Worm (Caenorhabditis elegans): Measurements from ENCODE around the gene C17C3.1.

C17C3.1 gene

DNA sequence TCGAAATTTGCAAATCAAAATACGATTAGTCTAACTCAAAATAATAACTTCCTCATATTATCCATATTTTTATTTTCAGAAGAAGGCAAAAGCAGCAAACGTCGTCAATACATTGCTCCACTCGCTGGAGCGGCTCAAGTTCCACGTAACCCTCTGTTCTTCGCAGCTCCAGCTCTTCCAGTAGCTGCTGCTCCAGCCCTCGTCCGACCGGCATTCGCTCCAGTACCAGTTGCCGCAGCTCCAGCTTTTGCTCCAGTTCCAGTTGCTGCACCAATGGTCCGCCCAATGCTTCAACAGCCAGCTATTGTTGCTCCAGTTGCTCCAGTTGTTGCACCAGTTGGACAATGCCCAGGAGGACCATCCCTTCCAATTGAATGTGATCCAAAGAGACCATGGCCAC is 8.3 kb downstream of the C17C3.1 start:
- TF ChIP-seq ceh-14 (tag; optimal IDR thresholded peaks at IDR 0.05) (no peak), unc-42 (tag; optimal IDR thresholded peaks at IDR 0.05) (no peak), gmeb-2 (tag; optimal IDR thresholded peaks at IDR 0.05) (no peak), fax-1 (tag; optimal IDR thresholded peaks at IDR 0.05) (no peak), C38D4.7 (GFP tag; optimal IDR thresholded peaks at IDR 0.05) (no peak), hlh-13 (GFP tag; optimal IDR thresholded peaks at IDR 0.05) (no peak), npax-4 (tag; optimal IDR thresholded peaks at IDR 0.05) (no peak), odd-2 (tag; optimal IDR thresholded peaks at IDR 0.05) (no peak), elt-2 (tag; optimal IDR thresholded peaks at IDR 0.05) (no peak), mec-3 (tag; optimal IDR thresholded peaks at IDR 0.05; ENCODE audit: borderline replicate concordance) (no peak), pqm-1 (tag; optimal IDR thresholded peaks at IDR 0.05) (no peak), ttx-3 (tag; optimal IDR thresholded peaks at IDR 0.05) (no peak), syd-9 (tag; optimal IDR thresholded peaks at IDR 0.05) (no peak), tbx-7 (tag; optimal IDR thresholded peaks at IDR 0.05) (no peak)

DNA sequence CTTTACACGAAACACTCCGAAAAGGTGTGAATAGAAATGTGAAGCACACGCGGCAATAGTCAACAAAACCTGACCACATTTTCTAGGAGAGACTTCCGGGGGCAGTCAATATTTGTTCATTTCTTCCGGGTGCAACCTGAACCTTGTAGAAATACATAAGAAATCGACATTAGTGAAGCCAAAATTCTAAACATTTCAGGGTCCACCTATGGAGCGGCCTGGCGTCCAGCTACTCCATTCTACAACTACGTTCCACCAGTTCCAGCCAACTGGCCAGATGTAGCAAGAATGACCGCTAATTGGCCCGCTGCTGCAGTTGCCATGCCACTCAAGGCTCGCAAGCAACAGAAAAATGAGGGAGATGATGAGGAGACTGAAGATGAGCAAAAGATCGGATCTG is 8.9 kb downstream of the C17C3.1 start:
- TF ChIP-seq pag-3 (tag; optimal IDR thresholded peaks at IDR 0.05; ENCODE audit: borderline replicate concordance), result no peak

DNA sequence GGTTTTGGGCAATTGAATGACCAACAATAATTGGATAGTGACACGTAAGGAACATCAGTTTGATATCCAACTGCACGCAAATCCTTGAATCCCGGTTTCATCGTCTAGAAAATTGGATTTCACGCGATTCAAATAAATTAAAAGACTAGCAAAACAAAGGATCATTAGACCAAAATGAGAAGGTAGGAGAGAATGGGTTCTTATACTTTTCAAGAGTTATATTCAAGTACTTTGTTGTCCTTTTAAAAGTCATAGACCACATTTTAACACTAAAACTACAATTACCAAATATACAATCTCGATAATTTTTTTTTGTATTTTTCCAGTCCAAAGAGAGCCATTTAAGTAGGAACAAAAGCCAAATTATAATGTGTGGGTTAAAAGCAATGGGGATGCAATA is 11.9 kb downstream of the C17C3.1 start, which contains the start of gene T25E4.2:
Gene T25E4.2 (minus strand): TSS at position 101 of the 400 bp plus-strand sequence.
- no peak for TF ChIP-seq ceh-48 (tag; optimal IDR thresholded peaks at IDR 0.05)
- TF ChIP-seq unc-42 (tag; optimal IDR thresholded peaks at IDR 0.05), result no peak

DNA sequence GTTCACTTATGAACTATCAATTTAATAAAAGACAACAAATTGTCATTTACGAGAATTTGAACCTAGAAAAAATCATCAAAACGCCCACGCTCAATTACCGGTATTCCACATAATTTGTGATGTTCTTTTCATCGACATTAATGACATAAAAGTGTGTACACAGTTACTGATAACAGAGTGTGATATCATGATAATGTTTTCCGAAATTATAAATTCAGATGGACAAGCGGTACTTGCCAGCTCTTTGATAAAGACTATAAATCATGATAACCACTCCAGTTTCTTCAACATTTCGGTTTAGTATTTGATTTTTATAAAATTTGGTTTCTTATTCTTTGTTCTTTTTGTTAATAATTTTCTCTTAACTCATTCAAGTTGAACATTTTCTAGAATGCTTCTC is 15.4 kb downstream of the C17C3.1 start, which contains the start of gene lys-8:
Gene lys-8 (plus strand): TSS at position 391 of the 400 bp plus-strand sequence.
- no peak for TF ChIP-seq fkh-10 (GFP tag; optimal IDR thresholded peaks at IDR 0.05)
- peak; percentile 98 for TF ChIP-seq elt-2 (tag; optimal IDR thresholded peaks at IDR 0.05)

DNA sequence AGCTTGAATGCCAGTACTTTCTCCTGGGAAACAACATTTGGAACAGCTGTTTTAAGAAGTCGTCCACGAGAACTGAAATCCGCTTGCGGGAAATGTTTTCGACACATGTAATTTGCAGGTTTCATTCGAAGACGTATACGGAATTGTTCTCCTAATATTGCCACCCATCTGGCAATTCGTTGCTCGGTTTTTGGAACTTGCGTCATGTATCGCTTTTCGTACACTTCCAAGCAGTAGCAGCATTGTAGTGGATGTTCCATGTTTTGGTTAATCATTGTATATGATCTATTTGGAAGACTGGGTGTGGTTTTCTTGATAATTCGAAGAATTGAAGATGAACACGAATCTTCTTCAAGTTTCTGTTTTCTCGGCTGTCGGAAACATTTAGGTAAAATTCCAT is 17.4 kb downstream of the C17C3.1 start:
- TF ChIP-seq ets-4 (tag; optimal IDR thresholded peaks at IDR 0.05) (no peak), ceh-2 (tag; optimal IDR thresholded peaks at IDR 0.05) (no peak), dve-1 (tag; optimal IDR thresholded peaks at IDR 0.05) (no peak), ceh-24 (tag; optimal IDR thresholded peaks at IDR 0.05) (no peak), che-1 (tag; optimal IDR thresholded peaks at IDR 0.05) (no peak), fax-1 (tag; optimal IDR thresholded peaks at IDR 0.05) (no peak), pqm-1 (tag; optimal IDR thresholded peaks at IDR 0.05) (no peak), Y22D7AL.16 (tag; optimal IDR thresholded peaks at IDR 0.05) (no peak), ceh-48 (tag; optimal IDR thresholded peaks at IDR 0.05) (no peak), hlh-13 (GFP tag; optimal IDR thresholded peaks at IDR 0.05) (no peak), unc-42 (tag; optimal IDR thresholded peaks at IDR 0.05) (no peak), ceh-19 (GFP tag; optimal IDR thresholded peaks at IDR 0.05) (no peak), unc-55 (GFP tag; optimal IDR thresholded peaks at IDR 0.05) (no peak)

DNA sequence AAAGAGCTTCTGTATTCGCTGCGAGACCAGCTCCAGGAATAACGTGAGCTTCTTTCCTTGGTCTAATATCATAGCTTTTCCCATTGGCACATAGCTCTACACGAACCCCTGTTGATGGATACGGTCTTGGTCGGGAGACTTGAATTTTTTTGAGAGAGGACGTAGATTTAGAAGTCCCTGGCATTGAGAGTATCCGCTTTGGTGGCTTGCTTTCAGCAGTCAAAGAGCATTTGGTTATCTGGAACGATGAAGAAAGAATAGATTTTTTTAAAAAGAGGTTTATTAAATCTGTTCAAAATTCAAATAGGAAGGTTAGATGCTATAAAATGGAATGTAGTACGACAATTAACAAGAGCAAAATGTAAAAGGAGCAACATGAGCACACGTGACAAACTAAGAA is 19.3 kb downstream of the C17C3.1 start, which contains the start of gene C17G10.13:
Gene C17G10.13 (minus strand): TSS at position 101 of the 400 bp plus-strand sequence.
- no peak for TF ChIP-seq unc-42 (tag; optimal IDR thresholded peaks at IDR 0.05)
- no peak for TF ChIP-seq madf-2 (tag; optimal IDR thresholded peaks at IDR 0.05)
- no peak for TF ChIP-seq dve-1 (tag; optimal IDR thresholded peaks at IDR 0.05)
- no peak for TF ChIP-seq F13H6.1 (tag; optimal IDR thresholded peaks at IDR 0.05)
- no peak for TF ChIP-seq gmeb-2 (tag; optimal IDR thresholded peaks at IDR 0.05)
- no peak for TF ChIP-seq che-1 (tag; optimal IDR thresholded peaks at IDR 0.05)
- TF ChIP-seq ceh-24 (tag; optimal IDR thresholded peaks at IDR 0.05), result no peak
- no peak for TF ChIP-seq hlh-6 (tag; optimal IDR thresholded peaks at IDR 0.05)
- no peak for TF ChIP-seq tbx-2 (tag; optimal IDR thresholded peaks at IDR 0.05)
- TF ChIP-seq lin-11 (tag; optimal IDR thresholded peaks at IDR 0.05), result no peak

DNA sequence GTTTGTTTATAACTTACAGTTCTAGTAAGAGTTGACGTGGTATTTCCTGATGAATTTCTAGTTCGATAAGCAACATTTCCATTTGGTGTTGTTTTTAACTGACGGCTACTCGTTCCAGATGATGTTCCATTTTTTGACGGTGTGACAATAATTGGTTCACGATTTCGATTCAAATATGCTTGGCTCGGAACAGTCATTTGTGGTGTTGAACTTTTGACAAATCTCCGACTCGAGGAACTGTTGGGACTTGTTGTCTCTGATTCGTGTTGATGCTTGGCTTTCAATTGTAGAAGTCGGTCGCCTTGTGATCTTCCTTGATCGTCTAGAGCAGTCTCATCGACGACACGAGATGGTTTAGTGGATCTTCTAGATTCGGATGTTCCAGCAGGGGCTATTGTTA is 21.2 kb downstream of the C17C3.1 start:
- TF ChIP-seq lim-6 (tag; optimal IDR thresholded peaks at IDR 0.05) (no peak), ceh-9 (tag; optimal IDR thresholded peaks at IDR 0.05) (no peak), tbx-2 (tag; optimal IDR thresholded peaks at IDR 0.05) (no peak), mec-3 (tag; optimal IDR thresholded peaks at IDR 0.05; ENCODE audit: borderline replicate concordance) (no peak), eyg-1 (tag; optimal IDR thresholded peaks at IDR 0.05) (no peak), pha-2 (tag; optimal IDR thresholded peaks at IDR 0.05) (no peak), pros-1 (tag; optimal IDR thresholded peaks at IDR 0.05) (no peak), npax-4 (tag; optimal IDR thresholded peaks at IDR 0.05) (no peak), ceh-30 (tag; optimal IDR thresholded peaks at IDR 0.05) (no peak), nfya-1 (tag; optimal IDR thresholded peaks at IDR 0.05) (no peak), pax-1 (tag; optimal IDR thresholded peaks at IDR 0.05) (no peak), zip-5 (tag; optimal IDR thresholded peaks at IDR 0.05) (no peak)

Data from whole organism, late embryonic.